Fruit fly (Drosophila melanogaster): ENCODE measurements around the gene yip2.

- TF ChIP-seq CG9437 (GFP tag; optimal IDR thresholded peaks at IDR 0.05): peak; percentile 41
- no peak for TF ChIP-seq CG17568 (GFP tag; optimal IDR thresholded peaks at IDR 0.05)
- peak; percentile 76; the same call in 2 of the 3 replicates for TF ChIP-seq ken (GFP tag; IDR thresholded peaks at IDR 0.05)
Measured at dm6 chr2L:9921401-9921800, 6.3 kb downstream of the yip2 start, which contains the start of gene CG4592.

Data from whole organism, embryonic.